Worm (Caenorhabditis elegans): Measurements from ENCODE around the gene K12H4.3.

K12H4.3 gene

DNA sequence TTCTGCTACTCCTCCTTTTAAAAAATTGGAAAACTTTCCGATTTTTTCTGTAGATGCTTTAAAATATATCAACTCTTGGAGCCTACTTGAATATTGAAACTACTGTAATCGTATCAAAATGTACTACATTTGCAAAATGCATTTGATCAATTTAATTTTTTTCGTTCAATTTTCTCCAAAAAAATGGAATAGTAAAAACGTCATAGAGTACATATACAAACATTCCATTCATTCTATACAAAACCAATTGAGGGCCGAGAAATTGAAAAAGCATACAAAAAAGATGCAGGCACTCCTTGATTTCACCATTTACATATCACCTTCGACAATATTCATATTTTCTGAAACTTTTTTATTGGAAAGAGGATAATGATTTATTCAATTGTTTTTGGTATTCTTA lies 41.7 kb upstream of the K12H4.3 start, which contains the start of gene C06G4.6:
C06G4.6 (plus strand) TSS at position 301 of the 400 bp plus-strand sequence.
- TF ChIP-seq ztf-4 (tag; optimal IDR thresholded peaks at IDR 0.05): no peak

DNA sequence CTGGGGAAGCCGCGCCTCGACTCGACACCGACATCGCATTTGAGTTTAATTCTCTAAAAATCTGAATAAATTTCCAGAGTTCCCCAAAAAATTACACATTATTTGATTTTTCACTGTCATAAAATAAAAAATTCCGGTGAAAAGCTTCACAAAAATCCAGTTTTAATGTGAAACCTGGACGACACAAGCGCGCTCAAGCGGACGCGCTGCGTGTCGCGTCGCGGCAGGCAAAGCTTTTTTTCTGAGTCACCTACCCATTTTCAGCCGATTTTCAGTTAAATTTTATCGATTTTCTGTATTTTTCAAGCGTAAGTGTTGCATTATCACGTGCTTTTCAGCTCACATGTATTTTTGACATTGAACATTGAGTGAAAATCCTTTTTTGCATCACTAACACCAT lies 36.1 kb upstream of the K12H4.3 start, which contains the start of gene cit-1.1:
cit-1.1 (minus strand) TSS at position 53 of the 400 bp plus-strand sequence.
- TF ChIP-seq nhr-6 (tag; optimal IDR thresholded peaks at IDR 0.05): no peak
- TF ChIP-seq F13H6.1 (tag; optimal IDR thresholded peaks at IDR 0.05): no peak
- TF ChIP-seq C34F6.9 (tag; optimal IDR thresholded peaks at IDR 0.05): peak; percentile 53
- no peak for TF ChIP-seq nhr-10 (tag; optimal IDR thresholded peaks at IDR 0.05)
- TF ChIP-seq R02D3.7 (tag; optimal IDR thresholded peaks at IDR 0.05): no peak
- no peak for TF ChIP-seq alr-1 (tag; optimal IDR thresholded peaks at IDR 0.05)
- TF ChIP-seq blmp-1 (tag; optimal IDR thresholded peaks at IDR 0.05; ENCODE audit: insufficient read depth): no peak
- peak; percentile 54 for TF ChIP-seq ama-1 (optimal IDR thresholded peaks at IDR 0.05)
- no peak for TF ChIP-seq nhr-12 (tag; optimal IDR thresholded peaks at IDR 0.05)
- no peak for TF ChIP-seq ceh-16 (tag; optimal IDR thresholded peaks at IDR 0.05)
- no peak for TF ChIP-seq ZK546.5 (tag; optimal IDR thresholded peaks at IDR 0.05)
- TF ChIP-seq sma-3 (GFP tag; optimal IDR thresholded peaks at IDR 0.05): no peak
- TF ChIP-seq gmeb-1 (tag; optimal IDR thresholded peaks at IDR 0.05): no peak
- TF ChIP-seq aly-2 (tag; optimal IDR thresholded peaks at IDR 0.05): no peak
- TF ChIP-seq skn-1 (tag; optimal IDR thresholded peaks at IDR 0.05): no peak
- TF ChIP-seq lin-13 (GFP tag; optimal IDR thresholded peaks at IDR 0.05): no peak
- TF ChIP-seq nhr-237 (tag; optimal IDR thresholded peaks at IDR 0.05): no peak
- TF ChIP-seq mbf-1 (tag; optimal IDR thresholded peaks at IDR 0.05): no peak
- TF ChIP-seq sma-9 (GFP tag; optimal IDR thresholded peaks at IDR 0.05): no peak
- TF ChIP-seq sma-9 (tag; optimal IDR thresholded peaks at IDR 0.05): no peak
- TF ChIP-seq lin-39 (tag; optimal IDR thresholded peaks at IDR 0.05): no peak
- TF ChIP-seq sem-4 (tag; optimal IDR thresholded peaks at IDR 0.05): no peak
- peak; percentile 51 for TF ChIP-seq unc-55 (GFP tag; optimal IDR thresholded peaks at IDR 0.05)
- no peak for TF ChIP-seq peb-1 (tag; optimal IDR thresholded peaks at IDR 0.05)
- TF ChIP-seq unc-39 (tag; optimal IDR thresholded peaks at IDR 0.05): no peak
- TF ChIP-seq unc-62 (GFP tag; optimal IDR thresholded peaks at IDR 0.05): no peak
- no peak for TF ChIP-seq mdl-1 (tag; optimal IDR thresholded peaks at IDR 0.05)
- no peak for TF ChIP-seq nhr-23 (tag; optimal IDR thresholded peaks at IDR 0.05)
- no peak for TF ChIP-seq dmd-4 (tag; optimal IDR thresholded peaks at IDR 0.05)
- TF ChIP-seq nhr-21 (tag; optimal IDR thresholded peaks at IDR 0.05): no peak
- no peak for TF ChIP-seq Y55F3AM.14 (GFP tag; optimal IDR thresholded peaks at IDR 0.05)
- TF ChIP-seq mab-5 (tag; optimal IDR thresholded peaks at IDR 0.05): no peak
- no peak for TF ChIP-seq nhr-77 (tag; optimal IDR thresholded peaks at IDR 0.05)
- no peak for TF ChIP-seq egl-27 (tag; optimal IDR thresholded peaks at IDR 0.05)
- no peak for TF ChIP-seq elt-3 (tag; optimal IDR thresholded peaks at IDR 0.05)
- TF ChIP-seq crh-2 (tag; optimal IDR thresholded peaks at IDR 0.05): no peak
- TF ChIP-seq nhr-129 (tag; optimal IDR thresholded peaks at IDR 0.05): no peak
- peak in 1 of 2 experiments; percentile 39 for TF ChIP-seq lsy-2 (tag; optimal IDR thresholded peaks at IDR 0.05)
- TF ChIP-seq fos-1 (tag; optimal IDR thresholded peaks at IDR 0.05): peak; percentile 58
- TF ChIP-seq lin-11 (tag; optimal IDR thresholded peaks at IDR 0.05): peak; percentile 1

- TF ChIP-seq nhr-25 (tag; optimal IDR thresholded peaks at IDR 0.05) (no peak), nhr-129 (tag; optimal IDR thresholded peaks at IDR 0.05) (peak; percentile 55)
Measured at ce11 chrIII:8010260-8010822, 35.5 kb upstream of the K12H4.3 start, which contains the start of gene cit-1.2. Gene cit-1.2, plus strand, starts transcription at chrIII:8010772.

All from whole organism, L2 larva.